Worm (Caenorhabditis elegans) whole organism, mixed stage, embryonic: Measurements from ENCODE around the gene vha-2.

Source experiments
- M03D4.4 ChIP-seq: sonication (generic microtip); optimal IDR thresholded peaks from 2 replicates; lab custom pipeline; 2017; ENCODE audit warnings: mild to moderate bottlenecking, missing genetic modification characterization, missing compliant biosample characterization
- blmp-1 ChIP-seq: fragments of 150-350 bp; optimal IDR thresholded peaks from 2 replicates; lab custom pipeline; 2014; ENCODE audit warnings: missing biosample characterization, missing genetic modification characterization
- ceh-39 ChIP-seq: fragments of 150-350 bp; optimal IDR thresholded peaks from 2 replicates; lab custom pipeline; 2014; ENCODE audit warnings: missing biosample characterization, missing genetic modification characterization
- ceh-43 ChIP-seq: fragments of 200-800 bp; sonication (Bioruptor generic); optimal IDR thresholded peaks from 2 replicates; lab custom pipeline; 2018; ENCODE audit warnings: mild to moderate bottlenecking, missing genetic modification characterization, moderate library complexity, missing compliant biosample characterization
- ces-1 ChIP-seq: fragments of 150-350 bp; optimal IDR thresholded peaks from 2 replicates; lab custom pipeline; 2014; ENCODE audit warnings: missing biosample characterization, missing genetic modification reagents, missing genetic modification characterization
- cnd-1 ChIP-seq: fragments of 200-800 bp; sonication (Bioruptor generic); optimal IDR thresholded peaks from 2 replicates; lab custom pipeline; 2018; ENCODE audit warnings: mild to moderate bottlenecking, missing genetic modification characterization, missing compliant biosample characterization
- ham-2 ChIP-seq: fragments of 200-800 bp; sonication (Bioruptor generic); optimal IDR thresholded peaks from 2 replicates; lab custom pipeline; 2018; ENCODE audit warnings: mild to moderate bottlenecking, missing genetic modification characterization, missing compliant biosample characterization
- hlh-1 ChIP-seq: fragments of 150-350 bp; optimal IDR thresholded peaks from 2 replicates; lab custom pipeline; 2014; ENCODE audit warnings: missing biosample characterization, missing genetic modification reagents, missing genetic modification characterization
- lin-13 ChIP-seq: fragments of 150-350 bp; optimal IDR thresholded peaks from 2 replicates; lab custom pipeline; 2014; ENCODE audit warnings: missing biosample characterization, missing genetic modification characterization
- lin-32 ChIP-seq: fragments of 200-800 bp; sonication (Bioruptor generic); optimal IDR thresholded peaks from 2 replicates; lab custom pipeline; 2018; ENCODE audit warnings: mild to moderate bottlenecking, missing genetic modification characterization, missing compliant biosample characterization
- lsy-2 ChIP-seq: fragments of 150-350 bp; optimal IDR thresholded peaks from 2 replicates; lab custom pipeline; 2014; ENCODE audit warnings: missing biosample characterization, missing genetic modification characterization
- mep-1 ChIP-seq: fragments of 150-350 bp; optimal IDR thresholded peaks from 2 replicates; lab custom pipeline; 2017; ENCODE audit warnings: missing biosample characterization, missing genetic modification reagents, missing genetic modification characterization, inconsistent platforms
- mls-2 ChIP-seq: sonication (generic microtip); optimal IDR thresholded peaks from 2 replicates; lab custom pipeline; 2016; ENCODE audit warnings: mild to moderate bottlenecking, missing genetic modification characterization, moderate library complexity, missing compliant biosample characterization
- nhr-2 ChIP-seq: fragments of 150-350 bp; optimal IDR thresholded peaks from 2 replicates; lab custom pipeline; 2014; ENCODE audit warnings: missing biosample characterization, missing genetic modification characterization
- nhr-237 ChIP-seq: fragments of 150-350 bp; optimal IDR thresholded peaks from 2 replicates; lab custom pipeline; 2014; ENCODE audit warnings: missing biosample characterization, missing genetic modification characterization
- nhr-28 ChIP-seq: fragments of 150-350 bp; optimal IDR thresholded peaks from 2 replicates; lab custom pipeline; 2014; ENCODE audit warnings: missing biosample characterization, missing genetic modification characterization
- nhr-76 ChIP-seq: sonication (generic microtip); optimal IDR thresholded peaks from 2 replicates; lab custom pipeline; 2017; ENCODE audit warnings: missing biosample characterization, missing genetic modification characterization
- pha-4 ChIP-seq: fragments of 150-350 bp; optimal IDR thresholded peaks from 2 replicates; lab custom pipeline; 2018; ENCODE audit warnings: missing biosample characterization, missing genetic modification reagents, missing genetic modification characterization
- snpc-4 ChIP-seq: fragments of 150-350 bp; optimal IDR thresholded peaks from 2 replicates; lab custom pipeline; 2014; ENCODE audit warnings: missing biosample characterization, missing genetic modification characterization
- sptf-1 ChIP-seq: sonication (generic microtip); optimal IDR thresholded peaks from 2 replicates; lab custom pipeline; 2017; ENCODE audit warnings: mild to moderate bottlenecking, missing genetic modification characterization, moderate library complexity, missing compliant biosample characterization
- tbx-8 ChIP-seq: fragments of 200-800 bp; sonication (Bioruptor generic); optimal IDR thresholded peaks from 2 replicates; lab custom pipeline; 2018; ENCODE audit warnings: mild to moderate bottlenecking, missing genetic modification characterization, moderate library complexity, missing compliant biosample characterization
- unc-120 ChIP-seq: sonication (generic microtip); optimal IDR thresholded peaks from 2 replicates; lab custom pipeline; 2017; ENCODE audit warnings: missing genetic modification characterization, missing compliant biosample characterization; ENCODE audit not compliant: poor library complexity, severe bottlenecking
- unc-62 ChIP-seq: fragments of 150-350 bp; optimal IDR thresholded peaks from 2 replicates; lab custom pipeline; 2014; ENCODE audit warnings: missing biosample characterization, missing genetic modification reagents, missing genetic modification characterization
- zip-8 ChIP-seq: fragments of 150-350 bp; optimal IDR thresholded peaks from 2 replicates; lab custom pipeline; 2014; ENCODE audit warnings: missing biosample characterization, missing genetic modification characterization

vha-2 gene

DNA sequence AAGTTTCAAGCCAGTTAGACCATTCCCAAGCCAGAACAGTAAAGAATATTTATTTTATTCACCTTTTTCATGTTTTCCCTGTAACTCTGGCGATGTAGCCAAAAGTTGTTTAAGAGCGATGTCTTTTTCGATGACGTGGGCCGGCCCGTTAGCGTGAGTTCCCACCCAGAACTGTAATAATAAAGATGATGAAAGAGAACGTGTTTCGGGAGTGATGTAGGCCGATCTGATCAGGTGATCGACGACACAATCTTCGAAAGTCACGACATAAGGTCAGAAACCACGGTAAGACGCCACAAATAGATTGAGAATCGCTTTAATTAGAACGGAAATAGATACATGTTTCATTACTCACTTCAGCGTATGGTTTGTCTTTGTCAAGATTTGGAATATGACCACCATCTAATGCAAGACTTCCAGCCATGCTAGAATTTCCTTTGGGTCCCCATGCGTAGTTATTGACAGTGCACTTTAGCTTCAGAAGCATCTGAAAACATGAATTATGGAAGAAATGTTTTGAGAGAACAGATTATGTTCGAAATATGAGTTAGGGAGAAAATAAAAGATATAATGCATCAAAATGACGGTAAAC is 25.1 kb downstream of the vha-2 start, which contains the start of gene ZK632.4:
Gene ZK632.4 (minus strand): TSS at position 487 of the 592 bp plus-strand sequence.
- TF ChIP-seq unc-62 (GFP tag; lab: Kevin White, UChicago): no peak
- no peak for TF ChIP-seq M03D4.4 (tag; lab: Kevin White, UChicago)
- TF ChIP-seq sptf-1 (tag; lab: Kevin White, UChicago): no peak
- no peak for TF ChIP-seq mls-2 (tag; lab: Kevin White, UChicago)
- no peak for TF ChIP-seq ceh-43 (GFP tag; lab: Kevin White, UChicago)
- TF ChIP-seq lin-32 (GFP tag; lab: Kevin White, UChicago): no peak
- TF ChIP-seq zip-8 (tag; lab: Kevin White, UChicago): no peak
- no peak for TF ChIP-seq blmp-1 (tag; lab: Kevin White, UChicago)
- TF ChIP-seq ceh-39: no peak
- TF ChIP-seq unc-120 (tag; lab: Kevin White, UChicago): no peak
- no peak for TF ChIP-seq snpc-4
- TF ChIP-seq nhr-237 (tag; lab: Kevin White, UChicago): no peak
- no peak for TF ChIP-seq pha-4 (tag; lab: Kevin White, UChicago)
- TF ChIP-seq tbx-8: no peak
- no peak for TF ChIP-seq ces-1 (GFP tag; lab: Kevin White, UChicago)

DNA sequence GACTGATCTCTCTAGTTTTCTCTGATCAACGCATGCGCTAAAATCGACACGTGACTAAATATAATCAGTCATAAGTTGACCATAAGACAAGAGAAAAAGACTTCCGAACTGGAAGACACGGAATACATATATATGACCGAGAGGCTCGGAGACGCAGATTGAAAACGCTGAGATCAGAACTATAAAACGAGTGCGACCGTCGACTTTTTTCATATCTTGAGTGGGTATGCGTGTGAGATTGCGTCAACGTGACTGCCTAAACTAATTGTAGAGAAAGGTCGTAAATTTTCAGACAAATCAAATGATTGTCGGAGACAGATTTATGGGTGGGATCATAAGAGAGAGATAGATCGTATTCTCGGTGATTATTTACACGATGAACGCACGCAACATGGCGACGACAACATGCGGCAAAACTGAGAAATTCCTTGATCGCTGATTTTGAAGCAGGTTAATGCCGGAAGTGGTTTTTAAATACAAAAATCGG is 25.6 kb downstream of the vha-2 start:
- no peak for TF ChIP-seq unc-120 (tag; lab: Kevin White, UChicago)
- no peak for TF ChIP-seq mep-1
- TF ChIP-seq unc-62 (GFP tag; lab: Kevin White, UChicago): peak; percentile 4

DNA sequence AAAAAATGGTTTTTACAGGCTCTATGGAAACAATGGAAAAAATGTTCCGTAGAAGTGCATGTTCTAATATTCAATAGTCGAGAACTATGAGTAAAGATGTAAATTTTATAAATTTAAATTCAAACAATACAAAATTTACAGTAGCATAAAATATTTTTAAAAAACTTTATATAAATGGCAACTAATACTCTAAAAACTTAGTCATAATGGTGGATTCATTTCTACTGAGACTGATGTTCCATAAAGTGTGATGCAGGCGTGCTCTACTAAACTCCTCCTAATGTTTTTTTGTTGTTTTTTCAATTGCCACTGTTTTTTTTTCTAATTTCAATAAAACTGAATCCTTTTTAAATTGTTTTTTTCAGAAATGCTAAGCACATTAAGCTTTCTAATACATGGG is 26.2 kb downstream of the vha-2 start, which contains the start of gene gtap-2:
Gene gtap-2 (plus strand): TSS at position 366 of the 400 bp plus-strand sequence.
- TF ChIP-seq pha-4 (tag; lab: Kevin White, UChicago): no peak
- peak; percentile 35 for TF ChIP-seq lsy-2
- TF ChIP-seq ces-1 (GFP tag; lab: Kevin White, UChicago): peak; percentile 72

DNA sequence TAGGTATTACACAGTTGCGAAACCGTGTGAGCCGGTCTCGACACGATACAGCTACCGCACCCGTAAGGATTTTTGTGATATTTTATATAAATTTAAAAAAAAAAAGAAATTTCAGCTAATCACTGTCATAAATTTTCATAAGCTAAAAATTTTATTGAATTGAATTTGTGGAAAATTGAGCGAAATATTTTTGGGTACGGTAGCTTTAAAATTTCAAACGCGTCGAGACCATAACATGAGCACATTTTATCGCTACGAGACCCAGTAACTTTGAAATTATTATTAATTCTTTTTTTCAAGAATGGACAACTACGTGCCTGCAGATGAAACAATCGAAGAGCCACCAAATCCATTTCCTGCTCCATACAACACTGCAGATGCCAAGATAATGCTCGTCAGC is 31.2 kb downstream of the vha-2 start, which contains the start of gene ZK632.14:
Gene ZK632.14 (plus strand): TSS at position 301 of the 400 bp plus-strand sequence.
- TF ChIP-seq ceh-43 (GFP tag; lab: Kevin White, UChicago) (no peak), lin-32 (GFP tag; lab: Kevin White, UChicago) (no peak), lsy-2 (no peak), ces-1 (GFP tag; lab: Kevin White, UChicago) (no peak), nhr-76 (tag; lab: Kevin White, UChicago) (no peak), pha-4 (tag; lab: Kevin White, UChicago) (no peak), snpc-4 (no peak), nhr-237 (tag; lab: Kevin White, UChicago) (no peak), nhr-2 (tag; lab: Kevin White, UChicago) (no peak), hlh-1 (no peak)

DNA sequence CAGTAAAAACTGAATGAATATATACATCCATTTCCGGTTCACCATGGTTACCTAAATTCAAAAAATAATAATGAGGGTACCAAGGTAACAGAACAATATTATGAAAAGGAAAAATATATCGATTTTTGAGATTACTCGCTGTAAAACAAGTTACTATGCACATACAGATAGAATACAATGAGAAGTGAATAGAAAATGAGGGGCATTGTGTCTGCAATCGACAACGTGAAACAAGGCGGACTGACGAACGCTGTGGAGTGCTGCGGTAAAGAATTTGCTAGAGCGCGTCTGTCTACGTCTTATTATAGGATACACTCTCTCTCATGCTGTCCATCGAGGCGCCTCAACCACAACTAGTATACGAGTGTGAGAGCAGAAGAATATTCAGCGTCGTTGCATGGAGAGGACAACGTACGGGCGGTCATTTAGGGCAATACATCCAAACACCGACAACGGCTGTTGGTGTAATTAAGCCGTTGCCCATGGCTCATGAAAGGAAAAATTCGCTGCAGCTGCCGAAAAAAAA is 35.2 kb downstream of the vha-2 start, which contains the start of gene cnx-1:
Gene cnx-1 (minus strand): TSS at position 51 of the 526 bp plus-strand sequence.
- peak; percentile 38 for TF ChIP-seq unc-62 (GFP tag; lab: Kevin White, UChicago)
- no peak for TF ChIP-seq nhr-28 (tag; lab: Kevin White, UChicago)
- TF ChIP-seq zip-8 (tag; lab: Kevin White, UChicago): no peak
- peak; percentile 84 for TF ChIP-seq nhr-2 (tag; lab: Kevin White, UChicago)
- TF ChIP-seq ces-1 (GFP tag; lab: Kevin White, UChicago): peak; percentile 4
- TF ChIP-seq mep-1: peak; percentile 8
- TF ChIP-seq cnd-1 (tag; lab: Kevin White, UChicago): peak; percentile 67
- TF ChIP-seq lin-32 (GFP tag; lab: Kevin White, UChicago): peak; percentile 16
- TF ChIP-seq mls-2 (tag; lab: Kevin White, UChicago): peak; percentile 73
- TF ChIP-seq unc-120 (tag; lab: Kevin White, UChicago): peak; percentile 30
- TF ChIP-seq ham-2 (GFP tag; lab: Kevin White, UChicago): peak; percentile 34
- no peak for TF ChIP-seq hlh-1
- TF ChIP-seq sptf-1 (tag; lab: Kevin White, UChicago): peak; percentile 29
- no peak for TF ChIP-seq ceh-39

DNA sequence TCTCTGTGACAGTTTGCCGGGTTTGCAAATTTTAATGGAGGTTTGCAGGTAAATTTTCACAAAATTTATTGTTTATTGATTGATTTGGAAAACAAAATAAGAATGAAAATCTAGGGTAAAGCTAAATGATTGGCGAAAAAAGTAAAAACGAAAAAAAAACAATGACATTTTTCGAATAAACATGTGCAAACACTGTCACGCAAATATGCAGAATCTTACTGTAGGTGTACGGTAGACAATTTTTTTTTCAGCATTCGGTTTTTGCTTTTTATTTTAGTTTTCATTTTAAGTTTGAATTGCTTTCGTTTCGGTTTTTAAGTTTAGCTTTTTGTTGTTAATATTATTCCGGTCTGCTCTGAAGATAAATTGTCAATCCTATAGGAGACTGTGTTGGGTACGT is 35.9 kb downstream of the vha-2 start:
- TF ChIP-seq sptf-1 (tag; lab: Kevin White, UChicago): no peak
- no peak for TF ChIP-seq lin-13
- TF ChIP-seq lsy-2: peak; percentile 81
- TF ChIP-seq unc-62 (GFP tag; lab: Kevin White, UChicago): no peak
- no peak for TF ChIP-seq cnd-1 (tag; lab: Kevin White, UChicago)
- TF ChIP-seq hlh-1: no peak
- no peak for TF ChIP-seq lin-32 (GFP tag; lab: Kevin White, UChicago)
- no peak for TF ChIP-seq pha-4 (tag; lab: Kevin White, UChicago)
